Fruit fly (Drosophila melanogaster) whole organism, embryonic: ENCODE measurements around the gene CG31793.

Source experiments
- Adf1 ChIP-seq: fragments of 200-800 bp; sonication (Bioruptor generic); IDR thresholded peaks from 2 replicates; pipeline ENCODE4 v1.3.6; 2022; ENCODE audit warnings: missing biosample characterization, missing genetic modification characterization
- Bgb ChIP-seq: fragments of 200-800 bp; sonication (Bioruptor generic); IDR thresholded peaks from 2 replicates; pipeline ENCODE4 v1.3.6; 2022; ENCODE audit warnings: missing biosample characterization, missing genetic modification characterization; ENCODE audit not compliant: partially characterized antibody
- CG10274 ChIP-seq: fragments of 200-800 bp; sonication (Bioruptor generic); optimal IDR thresholded peaks from 3 replicates; lab custom pipeline; 2017; ENCODE audit warnings: missing biosample characterization, mild to moderate bottlenecking, missing genetic modification characterization
- CG10654 ChIP-seq: fragments of 200-800 bp; sonication (Bioruptor generic); optimal IDR thresholded peaks from 2 replicates; lab custom pipeline; 2016; ENCODE audit warnings: missing biosample characterization, missing genetic modification characterization
- CG11247 ChIP-seq: fragments of 200-800 bp; sonication (Bioruptor generic); IDR thresholded peaks from 2 replicates; pipeline ENCODE4 v1.3.6; 2022; ENCODE audit warnings: missing biosample characterization, missing genetic modification characterization
- CG11398 ChIP-seq: fragments of 200-800 bp; sonication (Bioruptor generic); optimal IDR thresholded peaks from 2 replicates; lab custom pipeline; 2016; ENCODE audit warnings: missing biosample characterization, missing genetic modification characterization
- CG1233 ChIP-seq: fragments of 200-800 bp; sonication (Bioruptor generic); optimal IDR thresholded peaks from 4 replicates; lab custom pipeline; 2018; ENCODE audit warnings: missing biosample characterization, mild to moderate bottlenecking, missing genetic modification characterization
- CG13775 ChIP-seq: fragments of 200-800 bp; sonication (Bioruptor generic); optimal IDR thresholded peaks from 3 replicates; lab custom pipeline; 2017; ENCODE audit warnings: missing biosample characterization, mild to moderate bottlenecking, missing genetic modification characterization
- CG14014 ChIP-seq: fragments of 200-800 bp; sonication (Bioruptor generic); IDR thresholded peaks from 2 replicates; pipeline ENCODE4 v1.3.6; 2022; ENCODE audit warnings: missing biosample characterization, missing genetic modification characterization
- CG15514 ChIP-seq: fragments of 200-800 bp; sonication (Bioruptor generic); optimal IDR thresholded peaks from 3 replicates; lab custom pipeline; 2017; ENCODE audit warnings: missing biosample characterization, missing genetic modification characterization, mild to moderate bottlenecking, moderate library complexity, missing genetic modification reagents
- CG18262 ChIP-seq: fragments of 200-800 bp; optimal IDR thresholded peaks from 3 replicates; lab custom pipeline; 2019; ENCODE audit warnings: missing biosample characterization, mild to moderate bottlenecking, missing genetic modification characterization, moderate library complexity
- CG2199 ChIP-seq: fragments of 200-800 bp; sonication (Bioruptor generic); IDR thresholded peaks from 3 replicates; pipeline ENCODE4 v1.3.6; 2022; ENCODE audit warnings: missing biosample characterization, missing genetic modification characterization
- CG2678 ChIP-seq: fragments of 200-800 bp; sonication (Bioruptor generic); optimal IDR thresholded peaks from 3 replicates; lab custom pipeline; 2019; ENCODE audit warnings: missing biosample characterization, mild to moderate bottlenecking, missing genetic modification characterization, moderate library complexity
- CG3847 ChIP-seq: fragments of 200-800 bp; sonication (Bioruptor generic); IDR thresholded peaks from 2 replicates; pipeline ENCODE4 v1.3.6; 2022; ENCODE audit warnings: missing biosample characterization, missing genetic modification characterization
- CG7357 ChIP-seq: fragments of 200-800 bp; sonication (Bioruptor generic); IDR thresholded peaks from 3 replicates; pipeline ENCODE4 v1.3.6; 2022; ENCODE audit warnings: missing biosample characterization, missing genetic modification characterization
- CG9797 ChIP-seq: fragments of 200-800 bp; sonication (Bioruptor generic); optimal IDR thresholded peaks from 3 replicates; lab custom pipeline; 2018; ENCODE audit warnings: missing biosample characterization, mild to moderate bottlenecking, missing genetic modification characterization
- CrebB ChIP-seq: fragments of 200-800 bp; sonication (Bioruptor generic); optimal IDR thresholded peaks from 3 replicates; lab custom pipeline; 2018; ENCODE audit warnings: missing biosample characterization, mild to moderate bottlenecking, missing genetic modification characterization
- H2.0 ChIP-seq: fragments of 200-800 bp; sonication (Bioruptor generic); IDR thresholded peaks from 2 replicates; pipeline ENCODE4 v1.3.6; 2022; ENCODE audit warnings: missing biosample characterization, missing genetic modification characterization
- Hr51 ChIP-seq, 2 experiments: fragments of 200-800 bp; sonication (Bioruptor generic); optimal IDR thresholded peaks; 2 replicates in 1 of 2; 3 replicates in 1 of 2; lab custom pipeline; 2016 to 2018; ENCODE audit warnings: missing biosample characterization in 2 of 2, missing genetic modification characterization in 2 of 2, mild to moderate bottlenecking in 1 of 2, moderate library complexity in 1 of 2
- Lhr ChIP-seq: fragments of 200-800 bp; sonication (Bioruptor generic); optimal IDR thresholded peaks from 3 replicates; lab custom pipeline; 2017; ENCODE audit warnings: mild to moderate bottlenecking, missing biosample characterization, missing genetic modification reagents, missing genetic modification characterization
- Myb ChIP-seq: fragments of 200-800 bp; sonication (Bioruptor generic); optimal IDR thresholded peaks from 2 replicates; lab custom pipeline; 2016; ENCODE audit warnings: missing biosample characterization, missing genetic modification characterization
- Nf-YA ChIP-seq: fragments of 200-800 bp; sonication (Bioruptor generic); IDR thresholded peaks from 2 replicates; pipeline ENCODE4 v1.3.6; 2022; ENCODE audit warnings: missing biosample characterization, missing genetic modification characterization
- Nf-YC ChIP-seq: fragments of 200-800 bp; optimal IDR thresholded peaks from 3 replicates; lab custom pipeline; 2019; ENCODE audit warnings: missing biosample characterization, mild to moderate bottlenecking, missing genetic modification characterization, moderate library complexity
- abd-A ChIP-seq: fragments of 200-800 bp; sonication (Bioruptor generic); optimal IDR thresholded peaks from 3 replicates; lab custom pipeline; 2019; ENCODE audit warnings: missing biosample characterization, mild to moderate bottlenecking, missing genetic modification characterization, moderate library complexity
- caup ChIP-seq: fragments of 200-800 bp; sonication (Bioruptor generic); optimal IDR thresholded peaks from 3 replicates; lab custom pipeline; 2017; ENCODE audit warnings: missing biosample characterization, mild to moderate bottlenecking, missing genetic modification characterization, moderate library complexity; ENCODE audit not compliant: severe bottlenecking
- chif ChIP-seq, 2 experiments: fragments of 200-800 bp; sonication (Bioruptor generic); optimal IDR thresholded peaks; 3 replicates each; lab custom pipeline; 2016; ENCODE audit warnings: missing biosample characterization in 2 of 2, missing genetic modification characterization in 2 of 2
- ci ChIP-seq: fragments of 200-800 bp; sonication (Bioruptor generic); IDR thresholded peaks from 3 replicates; pipeline ENCODE4 v1.3.6; 2022; ENCODE audit warnings: missing biosample characterization, missing genetic modification characterization
- corto ChIP-seq: fragments of 200-800 bp; sonication (Bioruptor generic); optimal IDR thresholded peaks from 2 replicates; lab custom pipeline; 2016; ENCODE audit warnings: missing biosample characterization, mild to moderate bottlenecking, missing genetic modification characterization, moderate library complexity
- dan ChIP-seq: fragments of 200-800 bp; sonication (Bioruptor generic); IDR thresholded peaks from 2 replicates; pipeline ENCODE4 v1.3.6; 2022; ENCODE audit warnings: missing biosample characterization, missing genetic modification characterization
- disco-r ChIP-seq: fragments of 200-800 bp; sonication (Bioruptor generic); optimal IDR thresholded peaks from 2 replicates; lab custom pipeline; 2016; ENCODE audit warnings: missing biosample characterization, missing genetic modification characterization
- dmrt99B ChIP-seq: fragments of 200-800 bp; sonication (Bioruptor generic); optimal IDR thresholded peaks from 2 replicates; lab custom pipeline; 2018; ENCODE audit warnings: missing biosample characterization, mild to moderate bottlenecking, missing genetic modification characterization, moderate library complexity
- fd3F ChIP-seq: fragments of 200-800 bp; sonication (Bioruptor generic); optimal IDR thresholded peaks from 2 replicates; lab custom pipeline; 2018; ENCODE audit warnings: missing biosample characterization, mild to moderate bottlenecking, missing genetic modification characterization, moderate library complexity
- fd96Cb ChIP-seq: fragments of 200-800 bp; sonication (Bioruptor generic); optimal IDR thresholded peaks from 2 replicates; lab custom pipeline; 2018; ENCODE audit warnings: missing biosample characterization, mild to moderate bottlenecking, missing genetic modification characterization, moderate library complexity
- grn ChIP-seq: fragments of 200-800 bp; sonication (Bioruptor generic); optimal IDR thresholded peaks from 3 replicates; lab custom pipeline; 2017; ENCODE audit warnings: missing biosample characterization, missing genetic modification characterization
- gsb ChIP-seq: fragments of 200-800 bp; sonication (Bioruptor generic); IDR thresholded peaks from 2 replicates; pipeline ENCODE4 v1.3.6; 2022; ENCODE audit warnings: missing biosample characterization, missing genetic modification characterization
- gsb-n ChIP-seq: fragments of 200-800 bp; sonication (Bioruptor generic); optimal IDR thresholded peaks from 3 replicates; lab custom pipeline; 2018; ENCODE audit warnings: missing biosample characterization, mild to moderate bottlenecking, missing genetic modification characterization
- gt ChIP-seq: fragments of 200-800 bp; sonication (Bioruptor generic); IDR thresholded peaks from 2 replicates; pipeline ENCODE4 v1.3.6; 2022; ENCODE audit warnings: missing biosample characterization, missing genetic modification characterization
- ham ChIP-seq: fragments of 200-800 bp; sonication (Bioruptor generic); IDR thresholded peaks from 2 replicates; pipeline ENCODE4 v1.3.6; 2022; ENCODE audit warnings: missing biosample characterization, missing genetic modification characterization
- jumu ChIP-seq: fragments of 200-800 bp; sonication (Bioruptor generic); optimal IDR thresholded peaks from 3 replicates; lab custom pipeline; 2016; ENCODE audit warnings: missing biosample characterization, missing genetic modification characterization
- kay ChIP-seq: fragments of 200-800 bp; sonication (Bioruptor generic); optimal IDR thresholded peaks from 2 replicates; lab custom pipeline; 2016; ENCODE audit warnings: missing biosample characterization, missing genetic modification characterization
- lab ChIP-seq: fragments of 200-800 bp; sonication (Bioruptor generic); optimal IDR thresholded peaks from 3 replicates; lab custom pipeline; 2017; ENCODE audit warnings: missing biosample characterization, missing genetic modification characterization, mild to moderate bottlenecking, moderate library complexity, missing genetic modification reagents
- mam ChIP-seq: fragments of 200-800 bp; sonication (Bioruptor generic); optimal IDR thresholded peaks from 3 replicates; lab custom pipeline; 2016; ENCODE audit warnings: missing biosample characterization, missing genetic modification characterization
- nerfin-1 ChIP-seq: fragments of 200-800 bp; sonication (Bioruptor generic); optimal IDR thresholded peaks from 3 replicates; lab custom pipeline; 2019; ENCODE audit warnings: missing biosample characterization, mild to moderate bottlenecking, missing genetic modification characterization, moderate library complexity
- pzg ChIP-seq: fragments of 200-800 bp; sonication (Bioruptor generic); optimal IDR thresholded peaks from 3 replicates; lab custom pipeline; 2018; ENCODE audit warnings: missing biosample characterization, mild to moderate bottlenecking, missing genetic modification characterization, moderate library complexity
- ro ChIP-seq: fragments of 200-800 bp; sonication (Bioruptor generic); IDR thresholded peaks from 2 replicates; pipeline ENCODE4 v1.3.6; 2022; ENCODE audit warnings: missing biosample characterization, missing genetic modification characterization
- sens-2 ChIP-seq: fragments of 200-800 bp; sonication (Bioruptor generic); IDR thresholded peaks from 2 replicates; pipeline ENCODE4 v1.3.6; 2022; ENCODE audit warnings: missing biosample characterization, missing genetic modification characterization
- sqz ChIP-seq: fragments of 200-800 bp; sonication (Bioruptor generic); optimal IDR thresholded peaks from 3 replicates; lab custom pipeline; 2018; ENCODE audit warnings: missing biosample characterization, mild to moderate bottlenecking, missing genetic modification characterization
- ssp ChIP-seq: fragments of 200-800 bp; sonication (Bioruptor generic); IDR thresholded peaks from 2 replicates; pipeline ENCODE4 v1.3.6; 2022; ENCODE audit warnings: missing biosample characterization, missing genetic modification characterization
- sug ChIP-seq: fragments of 200-800 bp; optimal IDR thresholded peaks from 2 replicates; lab custom pipeline; 2019; ENCODE audit warnings: missing biosample characterization, mild to moderate bottlenecking, missing genetic modification characterization, moderate library complexity
- vvl ChIP-seq: fragments of 200-800 bp; sonication (Bioruptor generic); IDR thresholded peaks from 2 replicates; pipeline ENCODE4 v1.3.6; 2022; ENCODE audit warnings: missing biosample characterization, missing genetic modification characterization

CG31793 gene

DNA sequence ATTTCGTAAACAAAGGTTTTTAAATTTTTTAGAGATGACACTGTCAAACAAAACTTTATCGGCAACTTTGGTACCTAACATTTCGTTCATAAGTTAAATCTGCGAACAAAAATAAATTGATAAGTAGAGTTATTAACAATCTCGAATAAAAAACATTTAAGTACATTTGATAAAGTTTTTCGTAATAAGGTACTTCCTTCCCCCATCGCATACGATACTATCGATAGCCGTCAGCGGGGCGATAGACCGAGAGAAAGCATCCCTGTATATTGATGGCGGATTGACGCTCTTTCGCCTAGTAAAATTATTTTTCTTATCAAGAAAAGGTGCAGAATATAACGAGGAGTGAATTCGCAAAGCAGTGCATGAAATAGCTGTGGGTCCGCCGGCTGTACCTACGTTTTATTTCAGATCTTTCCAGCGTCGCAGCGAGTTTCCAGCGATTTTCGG is 42.0 kb downstream of the CG31793 start, which contains the start of the genes Ttc19 and Acn (continued):
- peak; percentile 86 for TF ChIP-seq chif (GFP tag; optimal IDR thresholded peaks at IDR 0.05; lab: Kevin White, UChicago)
- peak; percentile 60 for TF ChIP-seq fd96Cb
- TF ChIP-seq CG10274 (GFP tag; lab: Kevin White, UChicago), result no peak
- TF ChIP-seq gt (GFP tag; lab: Robert Waterston, UW), result 0 out of 2 replicates have a peak, but pooled peaks have one; percentile 40
- peak; percentile 76 for TF ChIP-seq CG1233
- peak; percentile 62 for TF ChIP-seq Nf-YA (GFP tag; lab: Robert Waterston, UW)
- peak; percentile 84 for TF ChIP-seq H2.0 (GFP tag; lab: Robert Waterston, UW)
- peak; percentile 85 for TF ChIP-seq CG3847
- TF ChIP-seq Nf-YC (tag; lab: Kevin White, UChicago), result peak; percentile 71
- TF ChIP-seq disco-r (GFP tag; lab: Kevin White, UChicago), result peak; percentile 77
- no peak for TF ChIP-seq dan (GFP tag; lab: Robert Waterston, UW)
- peak; percentile 79 for TF ChIP-seq CG15514
- peak; percentile 51 for TF ChIP-seq Lhr
- TF ChIP-seq ci (GFP tag; lab: Robert Waterston, UW), result peak; percentile 83
- TF ChIP-seq CG2199, result no peak
- peak; percentile 74; the same call in 1 of the 2 replicates for TF ChIP-seq ham
- TF ChIP-seq grn (GFP tag; lab: Kevin White, UChicago), result no peak
- peak; percentile 70 for TF ChIP-seq Adf1 (GFP tag; lab: Robert Waterston, UW)
- peak; percentile 92 for TF ChIP-seq vvl (GFP tag; lab: Robert Waterston, UW)
- TF ChIP-seq CG2678 (tag; lab: Kevin White, UChicago), result peak; percentile 85
- peak; percentile 49; the same call in 1 of the 3 replicates for TF ChIP-seq CG7357
- peak; percentile 95 for TF ChIP-seq Bgb (GFP tag; lab: Robert Waterston, UW)
- no peak for TF ChIP-seq abd-A (tag; lab: Kevin White, UChicago)
- peak; percentile 91 for TF ChIP-seq CG13775 (GFP tag; lab: Kevin White, UChicago)
- TF ChIP-seq jumu (GFP tag; lab: Kevin White, UChicago), result peak; percentile 91
- peak; percentile 44; the same call in 1 of the 2 replicates for TF ChIP-seq gsb (GFP tag; lab: Robert Waterston, UW)
- no peak for TF ChIP-seq gsb-n (tag; lab: Kevin White, UChicago)
- peak; percentile 88 for TF ChIP-seq sug (tag; lab: Kevin White, UChicago)
- peak; percentile 81 for TF ChIP-seq CG11398 (GFP tag; lab: Kevin White, UChicago)
- peak; percentile 59 for TF ChIP-seq sens-2 (GFP tag; lab: Robert Waterston, UW)
- TF ChIP-seq CG11247 (GFP tag; lab: Robert Waterston, UW), result peak; percentile 85
- TF ChIP-seq Hr51 (GFP tag; optimal IDR thresholded peaks at IDR 0.05; lab: Kevin White, UChicago), result peak; percentile 80 to 91
- TF ChIP-seq fd3F (GFP tag; lab: Kevin White, UChicago), result peak; percentile 72
- TF ChIP-seq Myb, result peak; percentile 88
- TF ChIP-seq dmrt99B, result no peak
- no peak for TF ChIP-seq corto (GFP tag; lab: Kevin White, UChicago)
- peak; percentile 61 for TF ChIP-seq CG10654 (GFP tag; lab: Kevin White, UChicago)
- peak; percentile 82 for TF ChIP-seq CG18262 (tag; lab: Kevin White, UChicago)
- TF ChIP-seq pzg (GFP tag; lab: Kevin White, UChicago), result peak; percentile 73
- peak; percentile 71 for TF ChIP-seq caup
- peak; percentile 8; the same call in 1 of the 2 replicates for TF ChIP-seq ro (GFP tag; lab: Robert Waterston, UW)
- peak; percentile 55 for TF ChIP-seq kay (GFP tag; lab: Kevin White, UChicago)
- TF ChIP-seq CrebB, result peak; percentile 54
- peak; percentile 82 for TF ChIP-seq ssp
- peak; percentile 77 for TF ChIP-seq nerfin-1 (tag; lab: Kevin White, UChicago)
- TF ChIP-seq mam (GFP tag; lab: Kevin White, UChicago), result peak; percentile 93
- TF ChIP-seq lab (GFP tag; lab: Kevin White, UChicago), result peak; percentile 84
- peak; percentile 78 for TF ChIP-seq CG14014 (GFP tag; lab: Robert Waterston, UW)
- no peak for TF ChIP-seq sqz (GFP tag; lab: Kevin White, UChicago)
- TF ChIP-seq CG9797 (GFP tag; lab: Kevin White, UChicago), result peak; percentile 39
